Fruit fly (Drosophila melanogaster) whole organism, embryonic: ENCODE data around the gene CG43116.

Experiments
- Aef1 ChIP-seq: fragments of 200-800 bp; sonication (Bioruptor generic); IDR thresholded peaks from 3 replicates; pipeline ENCODE4 v1.3.6; 2022; ENCODE audit warnings: missing biosample characterization, missing genetic modification characterization
- Antp ChIP-seq: fragments of 200-800 bp; sonication (Bioruptor generic); optimal IDR thresholded peaks from 3 replicates; lab custom pipeline; 2016; ENCODE audit warnings: missing biosample characterization, missing genetic modification characterization
- BEAF-32 ChIP-seq: fragments of 200-800 bp; sonication (Bioruptor generic); optimal IDR thresholded peaks from 3 replicates; lab custom pipeline; 2017; ENCODE audit warnings: missing biosample characterization, missing genetic modification characterization, mild to moderate bottlenecking, moderate library complexity, missing genetic modification reagents
- C15 ChIP-seq: fragments of 200-800 bp; sonication (Bioruptor generic); IDR thresholded peaks from 3 replicates; pipeline ENCODE4 v1.3.6; 2022; ENCODE audit warnings: missing biosample characterization, missing genetic modification characterization
- CG10147 ChIP-seq: fragments of 200-800 bp; sonication (Bioruptor generic); optimal IDR thresholded peaks from 2 replicates; lab custom pipeline; 2019; ENCODE audit warnings: missing biosample characterization, mild to moderate bottlenecking, missing genetic modification characterization, moderate library complexity
- CG11247 ChIP-seq: fragments of 200-800 bp; sonication (Bioruptor generic); IDR thresholded peaks from 2 replicates; pipeline ENCODE4 v1.3.6; 2022; ENCODE audit warnings: missing biosample characterization, missing genetic modification characterization
- CG11456 ChIP-seq: fragments of 200-800 bp; sonication (Bioruptor generic); IDR thresholded peaks from 3 replicates; pipeline ENCODE4 v1.3.6; 2022; ENCODE audit warnings: missing biosample characterization, missing genetic modification characterization
- CG11504 ChIP-seq: fragments of 200-800 bp; sonication (Bioruptor generic); optimal IDR thresholded peaks from 3 replicates; lab custom pipeline; 2019; ENCODE audit warnings: missing biosample characterization, mild to moderate bottlenecking, missing genetic modification characterization, moderate library complexity
- CG11560 ChIP-seq: fragments of 200-800 bp; sonication (Bioruptor generic); IDR thresholded peaks from 3 replicates; pipeline ENCODE4 v1.3.6; 2022; ENCODE audit warnings: missing biosample characterization, missing genetic modification characterization
- CG12769 ChIP-seq: fragments of 200-800 bp; sonication (Bioruptor generic); optimal IDR thresholded peaks from 2 replicates; lab custom pipeline; 2019; ENCODE audit warnings: missing biosample characterization, mild to moderate bottlenecking, missing genetic modification characterization, moderate library complexity
- CG14965 ChIP-seq: fragments of 200-800 bp; sonication (Bioruptor generic); optimal IDR thresholded peaks from 2 replicates; lab custom pipeline; 2016; ENCODE audit warnings: missing biosample characterization, missing genetic modification characterization, borderline replicate concordance
- CG17361 ChIP-seq: fragments of 200-800 bp; sonication (Bioruptor generic); IDR thresholded peaks from 3 replicates; pipeline ENCODE4 v1.3.6; 2022; ENCODE audit warnings: missing biosample characterization, missing genetic modification characterization
- CG18599 ChIP-seq: fragments of 200-800 bp; sonication (Bioruptor generic); optimal IDR thresholded peaks from 3 replicates; lab custom pipeline; 2017; ENCODE audit warnings: missing biosample characterization, missing genetic modification characterization, mild to moderate bottlenecking, moderate library complexity, missing genetic modification reagents
- CG3995 ChIP-seq: fragments of 200-800 bp; sonication (Bioruptor generic); optimal IDR thresholded peaks from 3 replicates; lab custom pipeline; 2016; ENCODE audit warnings: missing biosample characterization, missing genetic modification characterization
- CG8388 ChIP-seq: fragments of 200-800 bp; sonication (Bioruptor generic); optimal IDR thresholded peaks from 2 replicates; lab custom pipeline; 2019; ENCODE audit warnings: missing biosample characterization, mild to moderate bottlenecking, missing genetic modification characterization, moderate library complexity
- CG9727 ChIP-seq: fragments of 200-800 bp; sonication (Bioruptor generic); optimal IDR thresholded peaks from 3 replicates; lab custom pipeline; 2017; ENCODE audit warnings: missing biosample characterization, mild to moderate bottlenecking, missing genetic modification characterization
- D19B ChIP-seq: fragments of 200-800 bp; sonication (Bioruptor generic); optimal IDR thresholded peaks from 2 replicates; lab custom pipeline; 2017; ENCODE audit warnings: missing biosample characterization, mild to moderate bottlenecking, missing genetic modification characterization
- Dad ChIP-seq: fragments of 200-800 bp; sonication (Bioruptor generic); optimal IDR thresholded peaks from 3 replicates; lab custom pipeline; 2016; ENCODE audit warnings: missing biosample characterization, missing genetic modification characterization
- E2f2 ChIP-seq: fragments of 200-800 bp; sonication (Bioruptor generic); IDR thresholded peaks from 2 replicates; pipeline ENCODE4 v1.3.6; 2022; ENCODE audit warnings: missing biosample characterization, missing genetic modification characterization
- HLHmδ ChIP-seq: fragments of 200-800 bp; sonication (Bioruptor generic); optimal IDR thresholded peaks from 2 replicates; lab custom pipeline; 2018; ENCODE audit warnings: missing biosample characterization, mild to moderate bottlenecking, missing genetic modification characterization, moderate library complexity
- HmgD ChIP-seq: fragments of 200-800 bp; sonication (Bioruptor generic); optimal IDR thresholded peaks from 3 replicates; lab custom pipeline; 2016; ENCODE audit warnings: missing biosample characterization, missing genetic modification characterization
- Kr ChIP-seq: fragments of 200-800 bp; sonication (Bioruptor generic); optimal IDR thresholded peaks from 2 replicates; lab custom pipeline; 2017; ENCODE audit warnings: missing biosample characterization, mild to moderate bottlenecking, missing genetic modification characterization
- Lhr ChIP-seq: fragments of 200-800 bp; sonication (Bioruptor generic); optimal IDR thresholded peaks from 3 replicates; lab custom pipeline; 2017; ENCODE audit warnings: mild to moderate bottlenecking, missing biosample characterization, missing genetic modification reagents, missing genetic modification characterization
- Myb ChIP-seq: fragments of 200-800 bp; sonication (Bioruptor generic); optimal IDR thresholded peaks from 2 replicates; lab custom pipeline; 2016; ENCODE audit warnings: missing biosample characterization, missing genetic modification characterization
- NC2β ChIP-seq: fragments of 200-800 bp; sonication (Bioruptor generic); optimal IDR thresholded peaks from 2 replicates; lab custom pipeline; 2016; ENCODE audit warnings: missing biosample characterization, missing genetic modification characterization
- Opbp ChIP-seq: fragments of 200-800 bp; sonication (Bioruptor generic); IDR thresholded peaks from 3 replicates; pipeline ENCODE4 v1.3.6; 2022; ENCODE audit warnings: missing biosample characterization, missing genetic modification characterization; ENCODE audit not compliant: partially characterized antibody
- Sry-β ChIP-seq: fragments of 200-800 bp; sonication (Bioruptor generic); optimal IDR thresholded peaks from 2 replicates; lab custom pipeline; 2018; ENCODE audit warnings: missing biosample characterization, mild to moderate bottlenecking, missing genetic modification characterization, moderate library complexity
- TFAM ChIP-seq: fragments of 200-800 bp; sonication (Bioruptor generic); optimal IDR thresholded peaks from 2 replicates; lab custom pipeline; 2017; ENCODE audit warnings: missing biosample characterization, missing genetic modification characterization, inconsistent platforms
- Xrp1 ChIP-seq: fragments of 200-800 bp; sonication (Bioruptor generic); IDR thresholded peaks from 2 replicates; pipeline ENCODE4 v1.3.6; 2022; ENCODE audit warnings: missing biosample characterization, missing genetic modification characterization
- ac ChIP-seq: fragments of 200-800 bp; sonication (Bioruptor generic); optimal IDR thresholded peaks from 3 replicates; lab custom pipeline; 2017; ENCODE audit warnings: missing biosample characterization, mild to moderate bottlenecking, missing genetic modification characterization
- bsh ChIP-seq, 2 experiments: fragments of 200-800 bp; sonication (Bioruptor generic); optimal IDR thresholded peaks; 2 replicates each; lab custom pipeline; 2017 to 2018; ENCODE audit warnings: mild to moderate bottlenecking in 2 of 2, missing biosample characterization in 2 of 2, missing genetic modification characterization in 2 of 2, moderate library complexity in 1 of 2
- crol ChIP-seq: fragments of 200-800 bp; sonication (Bioruptor generic); IDR thresholded peaks from 2 replicates; pipeline ENCODE4 v1.3.6; 2022; ENCODE audit warnings: missing biosample characterization, missing genetic modification characterization
- disco-r ChIP-seq: fragments of 200-800 bp; sonication (Bioruptor generic); optimal IDR thresholded peaks from 2 replicates; lab custom pipeline; 2016; ENCODE audit warnings: missing biosample characterization, missing genetic modification characterization
- ems ChIP-seq: fragments of 200-800 bp; sonication (Bioruptor generic); optimal IDR thresholded peaks from 3 replicates; lab custom pipeline; 2016; ENCODE audit warnings: missing biosample characterization, missing genetic modification characterization
- hb ChIP-seq: fragments of 200-800 bp; sonication (Bioruptor generic); IDR thresholded peaks from 3 replicates; pipeline ENCODE4 v1.3.6; 2022; ENCODE audit warnings: missing biosample characterization, missing genetic modification characterization; ENCODE audit not compliant: partially characterized antibody
- inv ChIP-seq: fragments of 200-800 bp; sonication (Bioruptor generic); IDR thresholded peaks from 2 replicates; pipeline ENCODE4 v1.3.6; 2022; ENCODE audit warnings: missing biosample characterization, missing genetic modification characterization; ENCODE audit not compliant: partially characterized antibody
- nerfin-2 ChIP-seq: fragments of 200-800 bp; sonication (Bioruptor generic); IDR thresholded peaks from 2 replicates; pipeline ENCODE4 v1.3.6; 2022; ENCODE audit warnings: missing biosample characterization, missing genetic modification characterization; ENCODE audit not compliant: partially characterized antibody
- pros ChIP-seq: fragments of 200-800 bp; sonication (Bioruptor generic); optimal IDR thresholded peaks from 3 replicates; lab custom pipeline; 2019; ENCODE audit warnings: missing biosample characterization, mild to moderate bottlenecking, missing genetic modification characterization, moderate library complexity
- ranshi ChIP-seq: fragments of 200-800 bp; sonication (Bioruptor generic); IDR thresholded peaks from 2 replicates; pipeline ENCODE4 v1.3.6; 2022; ENCODE audit warnings: missing biosample characterization, missing genetic modification characterization
- row ChIP-seq: fragments of 200-800 bp; sonication (Bioruptor generic); IDR thresholded peaks from 3 replicates; pipeline ENCODE4 v1.3.6; 2022; ENCODE audit warnings: missing biosample characterization, missing genetic modification characterization
- run ChIP-seq: fragments of 200-800 bp; sonication (Bioruptor generic); optimal IDR thresholded peaks from 3 replicates; lab custom pipeline; 2018; ENCODE audit warnings: missing biosample characterization, mild to moderate bottlenecking, missing genetic modification characterization
- sens ChIP-seq: fragments of 200-800 bp; sonication (Bioruptor generic); peaks from one replicate; lab custom pipeline; 2016; ENCODE audit warnings: missing biosample characterization, missing genetic modification characterization
- vfl ChIP-seq: fragments of 200-800 bp; sonication (Bioruptor generic); optimal IDR thresholded peaks from 2 replicates; lab custom pipeline; 2016; ENCODE audit warnings: missing biosample characterization, missing genetic modification characterization
- vvl ChIP-seq: fragments of 200-800 bp; sonication (Bioruptor generic); IDR thresholded peaks from 2 replicates; pipeline ENCODE4 v1.3.6; 2022; ENCODE audit warnings: missing biosample characterization, missing genetic modification characterization
- wdn ChIP-seq: fragments of 200-800 bp; sonication (Bioruptor generic); IDR thresholded peaks from 2 replicates; pipeline ENCODE4 v1.3.6; 2022; ENCODE audit warnings: missing biosample characterization, missing genetic modification characterization

The CG43116 gene

DNA sequence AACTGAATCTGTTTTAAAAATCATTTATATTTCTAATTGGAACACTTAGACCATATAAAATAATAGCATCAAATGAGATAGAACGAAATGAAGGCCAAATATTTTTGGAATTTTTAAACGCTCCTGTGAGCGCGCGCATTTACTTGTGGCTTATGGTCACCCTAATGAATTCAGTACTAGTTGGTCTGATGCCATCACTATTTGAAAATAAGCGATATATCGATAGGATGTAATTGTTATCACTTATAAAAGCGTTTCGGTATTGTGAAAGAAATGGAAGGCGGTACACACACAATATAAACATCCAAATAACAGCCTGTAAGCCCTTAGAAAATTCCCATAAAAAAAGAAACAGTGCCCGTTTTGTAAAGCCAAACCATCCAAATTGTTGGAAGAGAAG lies 14.1 kb downstream of the CG43116 start, which contains the start of gene Nf1 (continued):
- TF ChIP-seq CG11247 (GFP tag; lab: Robert Waterston, UW) (no peak), Sry-β (GFP tag; lab: Kevin White, UChicago) (peak; percentile 13), nerfin-2 (GFP tag; lab: Robert Waterston, UW) (peak; percentile 61; the same call in 1 of the 2 replicates), sens (GFP tag; lab: Kevin White, UChicago) (peak; percentile 38), disco-r (GFP tag; lab: Kevin White, UChicago) (no peak), CG8388 (GFP tag; lab: Kevin White, UChicago) (no peak), CG9727 (GFP tag; lab: Kevin White, UChicago) (no peak), vvl (GFP tag; lab: Robert Waterston, UW) (peak; percentile 90), Kr (no peak), HLHmδ (no peak), pros (GFP tag; lab: Kevin White, UChicago) (no peak), hb (GFP tag; lab: Robert Waterston, UW) (peak; percentile 41; the same call in 2 of the 3 replicates), CG11560 (tag; lab: Robert Waterston, UW) (no peak), wdn (GFP tag; lab: Robert Waterston, UW) (no peak), CG17361 (GFP tag; lab: Robert Waterston, UW) (no peak), NC2β (GFP tag; lab: Kevin White, UChicago) (no peak), Xrp1 (GFP tag; lab: Robert Waterston, UW) (no peak), Myb (GFP tag; lab: Kevin White, UChicago) (peak; percentile 42), CG10147 (GFP tag; lab: Kevin White, UChicago) (no peak), D19B (GFP tag; lab: Kevin White, UChicago) (no peak), Dad (GFP tag; lab: Kevin White, UChicago) (no peak), Aef1 (GFP tag; lab: Robert Waterston, UW) (no peak), C15 (no peak), CG3995 (GFP tag; lab: Kevin White, UChicago) (peak; percentile 86), vfl (GFP tag; lab: Kevin White, UChicago) (no peak), ems (GFP tag; lab: Kevin White, UChicago) (no peak), CG11504 (tag; lab: Kevin White, UChicago) (no peak), TFAM (GFP tag; lab: Kevin White, UChicago) (no peak), ranshi (GFP tag; lab: Robert Waterston, UW) (peak; percentile 93), BEAF-32 (GFP tag; lab: Kevin White, UChicago) (peak; percentile 88), E2f2 (GFP tag; lab: Robert Waterston, UW) (peak; percentile 98), row (GFP tag; lab: Robert Waterston, UW) (peak; percentile 35; the same call in 1 of the 3 replicates), crol (GFP tag; lab: Robert Waterston, UW) (no peak), HmgD (peak; percentile 24), Opbp (peak; percentile 94), bsh (GFP tag; optimal IDR thresholded peaks at IDR 0.05; lab: Kevin White, UChicago) (no peak), ac (GFP tag; lab: Kevin White, UChicago) (no peak), run (tag; lab: Kevin White, UChicago) (no peak)

DNA sequence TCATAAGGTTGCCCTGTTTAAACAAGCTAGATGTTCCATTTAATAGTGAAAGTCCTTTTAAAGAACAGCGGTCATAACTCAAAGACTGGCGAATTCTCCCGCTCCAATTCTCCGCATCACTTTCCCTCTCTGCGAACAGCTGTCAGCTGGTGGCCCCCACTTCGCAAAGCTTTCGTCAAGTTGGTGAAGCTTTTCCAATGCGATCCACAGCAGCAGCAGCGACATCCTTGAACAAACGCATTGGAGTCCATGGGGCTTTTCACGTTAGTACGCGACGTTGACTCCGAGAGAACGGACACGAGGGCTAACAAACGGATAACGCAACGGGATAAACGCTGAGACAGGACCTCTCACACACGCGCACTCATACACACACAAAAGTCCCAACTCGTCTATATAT lies 27.0 kb downstream of the CG43116 start, which contains the start of gene fid:
TSS of gene fid (plus strand) at position 301 of the 400 bp plus-strand sequence.
- peak; percentile 0 for TF ChIP-seq CG18599 (GFP tag; lab: Kevin White, UChicago)
- TF ChIP-seq inv: no peak
- TF ChIP-seq Antp: no peak
- no peak for TF ChIP-seq Lhr
- no peak for TF ChIP-seq CG14965 (GFP tag; lab: Kevin White, UChicago)
- no peak for TF ChIP-seq CG11456 (GFP tag; lab: Robert Waterston, UW)
- no peak for TF ChIP-seq CG12769 (tag; lab: Kevin White, UChicago)
